Fruit fly (Drosophila melanogaster): Measurements from ENCODE around the gene Alg9.

DNA sequence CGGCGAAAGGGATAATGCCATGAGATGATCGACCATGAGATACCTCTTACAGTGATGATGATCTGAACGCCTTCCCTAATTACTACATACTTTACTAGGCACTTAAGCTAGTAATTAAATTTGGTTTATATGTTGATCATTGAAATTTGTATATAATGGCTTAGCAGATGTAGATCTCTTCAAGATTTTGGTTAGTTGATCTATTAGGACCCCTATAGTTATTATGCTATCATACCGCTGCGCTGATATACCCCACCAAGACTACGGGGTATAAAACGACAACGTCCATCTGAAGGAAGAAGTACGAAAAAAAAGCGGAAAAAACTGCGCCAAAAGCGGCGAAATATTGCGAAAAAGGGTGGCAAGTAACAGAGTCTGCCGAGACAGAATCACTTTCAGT lies 47.1 kb upstream of the Alg9 start:
- no peak for TF ChIP-seq D1 (tag; optimal IDR thresholded peaks at IDR 0.05)
- no peak for TF ChIP-seq CG13204 (GFP tag; optimal IDR thresholded peaks at IDR 0.05)
- TF ChIP-seq CG15710 (tag; optimal IDR thresholded peaks at IDR 0.05) = peak; percentile 70
- peak; percentile 84 for TF ChIP-seq CG8159 (tag; optimal IDR thresholded peaks at IDR 0.05)
- TF ChIP-seq CG9948 (tag; optimal IDR thresholded peaks at IDR 0.05) = peak; percentile 66
- peak; percentile 18 for TF ChIP-seq gl (tag; optimal IDR thresholded peaks at IDR 0.05)
